Fruit fly (Drosophila melanogaster) whole organism, embryonic: Measurements from ENCODE around the gene CG4267.
A peak's percentile ranks its signal among the peaks of the same experiment; 100 is the strongest.

Experiments used
- Bgb ChIP-seq: fragments of 200-800 bp; sonication (Bioruptor generic); IDR thresholded peaks from 2 replicates; pipeline ENCODE4 v1.3.6; 2022; ENCODE audit warnings: missing biosample characterization, missing genetic modification characterization; ENCODE audit not compliant: partially characterized antibody
- Bteb2 ChIP-seq: fragments of 200-800 bp; sonication (Bioruptor generic); optimal IDR thresholded peaks from 2 replicates; lab custom pipeline; 2016; ENCODE audit warnings: missing biosample characterization, missing genetic modification characterization
- C15 ChIP-seq: fragments of 200-800 bp; sonication (Bioruptor generic); IDR thresholded peaks from 3 replicates; pipeline ENCODE4 v1.3.6; 2022; ENCODE audit warnings: missing biosample characterization, missing genetic modification characterization
- CG11456 ChIP-seq: fragments of 200-800 bp; sonication (Bioruptor generic); IDR thresholded peaks from 3 replicates; pipeline ENCODE4 v1.3.6; 2022; ENCODE audit warnings: missing biosample characterization, missing genetic modification characterization
- CG12299 ChIP-seq: fragments of 200-800 bp; sonication (Bioruptor generic); optimal IDR thresholded peaks from 2 replicates; lab custom pipeline; 2018; ENCODE audit warnings: missing biosample characterization, mild to moderate bottlenecking, missing genetic modification characterization
- CG12744 ChIP-seq: fragments of 200-800 bp; sonication (Bioruptor generic); optimal IDR thresholded peaks from 2 replicates; lab custom pipeline; 2016; ENCODE audit warnings: missing biosample characterization, missing genetic modification characterization
- CG14667 ChIP-seq: fragments of 200-800 bp; sonication (Bioruptor generic); IDR thresholded peaks from 2 replicates; pipeline ENCODE4 v1.3.6; 2022; ENCODE audit warnings: missing biosample characterization, missing genetic modification characterization
- CG14860 ChIP-seq: fragments of 200-800 bp; sonication (Bioruptor generic); IDR thresholded peaks from 3 replicates; pipeline ENCODE4 v1.3.6; 2022; ENCODE audit warnings: missing biosample characterization, missing genetic modification characterization; ENCODE audit not compliant: partially characterized antibody
- CG15601 ChIP-seq: fragments of 200-800 bp; sonication (Bioruptor generic); optimal IDR thresholded peaks from 3 replicates; lab custom pipeline; 2019; ENCODE audit warnings: missing biosample characterization, mild to moderate bottlenecking, missing genetic modification characterization, moderate library complexity
- CG1647 ChIP-seq: fragments of 200-800 bp; sonication (Bioruptor generic); optimal IDR thresholded peaks from 3 replicates; lab custom pipeline; 2016; ENCODE audit warnings: missing biosample characterization, missing genetic modification characterization
- CG18619 ChIP-seq: fragments of 200-800 bp; sonication (Bioruptor generic); optimal IDR thresholded peaks from 3 replicates; lab custom pipeline; 2017; ENCODE audit warnings: missing biosample characterization, mild to moderate bottlenecking, missing genetic modification characterization
- CG2875 ChIP-seq: fragments of 200-800 bp; sonication (Bioruptor generic); optimal IDR thresholded peaks from 2 replicates; lab custom pipeline; 2017; ENCODE audit warnings: missing biosample characterization, mild to moderate bottlenecking, missing genetic modification characterization, missing genetic modification reagents
- CG6765 ChIP-seq: fragments of 200-800 bp; sonication (Bioruptor generic); optimal IDR thresholded peaks from 3 replicates; lab custom pipeline; 2017; ENCODE audit warnings: missing biosample characterization, mild to moderate bottlenecking, missing genetic modification characterization
- CG7271 ChIP-seq: fragments of 200-800 bp; sonication (Bioruptor generic); optimal IDR thresholded peaks from 2 replicates; lab custom pipeline; 2018; ENCODE audit warnings: missing biosample characterization, mild to moderate bottlenecking, missing genetic modification characterization, moderate library complexity
- CoRest ChIP-seq: fragments of 200-800 bp; sonication (Bioruptor generic); optimal IDR thresholded peaks from 3 replicates; lab custom pipeline; 2018; ENCODE audit warnings: missing biosample characterization, mild to moderate bottlenecking, missing genetic modification characterization, moderate library complexity
- Hr78 ChIP-seq, 2 experiments: fragments of 200-800 bp in 1 of 2; fragments of >200 bp in 1 of 2; sonication (Bioruptor generic) in 1 of 2; optimal IDR thresholded peaks; 2 replicates each; lab custom pipeline; 2017 to 2019; ENCODE audit warnings: missing biosample characterization in 2 of 2, missing genetic modification characterization in 2 of 2, mild to moderate bottlenecking in 1 of 2, moderate library complexity in 1 of 2
- Lpt ChIP-seq: fragments of >200 bp; optimal IDR thresholded peaks from 2 replicates; lab custom pipeline; 2018; ENCODE audit warnings: missing biosample characterization, missing genetic modification characterization
- Myb ChIP-seq: fragments of 200-800 bp; sonication (Bioruptor generic); optimal IDR thresholded peaks from 2 replicates; lab custom pipeline; 2016; ENCODE audit warnings: missing biosample characterization, missing genetic modification characterization
- Neu2 ChIP-seq: fragments of 200-800 bp; sonication (Bioruptor generic); optimal IDR thresholded peaks from 3 replicates; lab custom pipeline; 2016; ENCODE audit warnings: missing biosample characterization, missing genetic modification characterization, borderline replicate concordance
- Ptx1 ChIP-seq: fragments of 200-800 bp; sonication (Bioruptor generic); IDR thresholded peaks from 2 replicates; pipeline ENCODE4 v1.3.6; 2022; ENCODE audit warnings: missing biosample characterization, missing genetic modification characterization
- Rfx ChIP-seq: fragments of 200-800 bp; sonication (Bioruptor generic); IDR thresholded peaks from 2 replicates; pipeline ENCODE4 v1.3.6; 2022; ENCODE audit warnings: missing biosample characterization, missing genetic modification characterization
- Sin3A ChIP-seq: fragments of >200 bp; optimal IDR thresholded peaks from 2 replicates; lab custom pipeline; 2018
- ap ChIP-seq: fragments of 200-800 bp; sonication (Bioruptor generic); IDR thresholded peaks from 2 replicates; pipeline ENCODE4 v1.3.6; 2022; ENCODE audit warnings: missing biosample characterization, missing genetic modification characterization
- bowl ChIP-seq: fragments of 200-800 bp; sonication (Bioruptor generic); IDR thresholded peaks from 2 replicates; pipeline ENCODE4 v1.3.6; 2022; ENCODE audit warnings: missing biosample characterization, missing genetic modification characterization
- bsh ChIP-seq, 2 experiments: fragments of 200-800 bp; sonication (Bioruptor generic); optimal IDR thresholded peaks; 2 replicates each; lab custom pipeline; 2017 to 2018; ENCODE audit warnings: mild to moderate bottlenecking in 2 of 2, missing biosample characterization in 2 of 2, missing genetic modification characterization in 2 of 2, moderate library complexity in 1 of 2
- chinmo ChIP-seq: fragments of 200-800 bp; sonication (Bioruptor generic); IDR thresholded peaks from 4 replicates; pipeline ENCODE4 v1.3.6; 2022; ENCODE audit warnings: missing biosample characterization, missing genetic modification characterization; ENCODE audit not compliant: partially characterized antibody
- corto ChIP-seq: fragments of 200-800 bp; sonication (Bioruptor generic); optimal IDR thresholded peaks from 2 replicates; lab custom pipeline; 2016; ENCODE audit warnings: missing biosample characterization, mild to moderate bottlenecking, missing genetic modification characterization, moderate library complexity
- croc ChIP-seq: fragments of 200-800 bp; sonication (Bioruptor generic); conservative IDR thresholded peaks from 3 replicates; pipeline ENCODE4 v1.3.6; 2022; ENCODE audit warnings: missing biosample characterization, missing genetic modification characterization
- dm ChIP-seq: fragments of 200-800 bp; sonication (Bioruptor generic); optimal IDR thresholded peaks from 3 replicates; lab custom pipeline; 2016; ENCODE audit warnings: missing biosample characterization, missing genetic modification characterization
- gcm ChIP-seq: fragments of 200-800 bp; sonication (Bioruptor generic); optimal IDR thresholded peaks from 2 replicates; lab custom pipeline; 2019; ENCODE audit warnings: missing biosample characterization, mild to moderate bottlenecking, missing genetic modification characterization, moderate library complexity
- gfzf ChIP-seq: fragments of 200-800 bp; sonication (Bioruptor generic); optimal IDR thresholded peaks from 2 replicates; lab custom pipeline; 2016; ENCODE audit warnings: missing biosample characterization, mild to moderate bottlenecking, missing genetic modification characterization, moderate library complexity
- gsb ChIP-seq: fragments of 200-800 bp; sonication (Bioruptor generic); IDR thresholded peaks from 2 replicates; pipeline ENCODE4 v1.3.6; 2022; ENCODE audit warnings: missing biosample characterization, missing genetic modification characterization
- gsb-n ChIP-seq: fragments of 200-800 bp; sonication (Bioruptor generic); optimal IDR thresholded peaks from 3 replicates; lab custom pipeline; 2018; ENCODE audit warnings: missing biosample characterization, mild to moderate bottlenecking, missing genetic modification characterization
- inv ChIP-seq: fragments of 200-800 bp; sonication (Bioruptor generic); IDR thresholded peaks from 2 replicates; pipeline ENCODE4 v1.3.6; 2022; ENCODE audit warnings: missing biosample characterization, missing genetic modification characterization; ENCODE audit not compliant: partially characterized antibody
- kah ChIP-seq: fragments of 200-800 bp; sonication (Bioruptor generic); optimal IDR thresholded peaks from 2 replicates; lab custom pipeline; 2018; ENCODE audit warnings: missing biosample characterization, mild to moderate bottlenecking, missing genetic modification characterization
- kay ChIP-seq: fragments of 200-800 bp; sonication (Bioruptor generic); optimal IDR thresholded peaks from 2 replicates; lab custom pipeline; 2016; ENCODE audit warnings: missing biosample characterization, missing genetic modification characterization
- lmd ChIP-seq: fragments of 200-800 bp; sonication (Bioruptor generic); IDR thresholded peaks from 2 replicates; pipeline ENCODE4 v1.3.6; 2022; ENCODE audit warnings: missing biosample characterization, missing genetic modification characterization
- nau ChIP-seq: fragments of 200-800 bp; sonication (Bioruptor generic); optimal IDR thresholded peaks from 3 replicates; lab custom pipeline; 2017; ENCODE audit warnings: missing biosample characterization, mild to moderate bottlenecking, missing genetic modification characterization, missing genetic modification reagents
- otp ChIP-seq: fragments of 200-800 bp; sonication (Bioruptor generic); IDR thresholded peaks from 3 replicates; pipeline ENCODE4, ENCODE4 v1.3.6; 2022; ENCODE audit warnings: missing biosample characterization, missing genetic modification characterization
- p53 ChIP-seq: fragments of 200-800 bp; sonication (Bioruptor generic); optimal IDR thresholded peaks from 2 replicates; lab custom pipeline; 2016; ENCODE audit warnings: missing biosample characterization, missing genetic modification characterization
- prd ChIP-seq, 3 experiments: fragments of >200 bp in 2 of 3; fragments of 200-800 bp in 1 of 3; sonication (Bioruptor generic) in 1 of 3; optimal IDR thresholded peaks in 2 of 3; IDR thresholded peaks in 1 of 3; 2 replicates in 2 of 3; 3 replicates in 1 of 3; pipeline versions ENCODE4 v1.3.6 to Lab custom; 2017 to 2022; ENCODE audit warnings: missing biosample characterization in 1 of 3, missing genetic modification characterization in 1 of 3
- salm ChIP-seq: fragments of 200-800 bp; sonication (Bioruptor generic); optimal IDR thresholded peaks from 2 replicates; lab custom pipeline; 2018; ENCODE audit warnings: missing biosample characterization, mild to moderate bottlenecking, missing genetic modification characterization
- sqz ChIP-seq: fragments of 200-800 bp; sonication (Bioruptor generic); optimal IDR thresholded peaks from 3 replicates; lab custom pipeline; 2018; ENCODE audit warnings: missing biosample characterization, mild to moderate bottlenecking, missing genetic modification characterization
- tap ChIP-seq: fragments of 200-800 bp; optimal IDR thresholded peaks from 3 replicates; lab custom pipeline; 2019; ENCODE audit warnings: missing biosample characterization, mild to moderate bottlenecking, missing genetic modification characterization, moderate library complexity
- trem ChIP-seq: fragments of 200-800 bp; optimal IDR thresholded peaks from 3 replicates; lab custom pipeline; 2019; ENCODE audit warnings: missing biosample characterization, mild to moderate bottlenecking, missing genetic modification characterization, moderate library complexity
- tup ChIP-seq: fragments of 200-800 bp; sonication (Bioruptor generic); optimal IDR thresholded peaks from 2 replicates; lab custom pipeline; 2016; ENCODE audit warnings: missing biosample characterization, mild to moderate bottlenecking, missing genetic modification characterization, moderate library complexity
- zen ChIP-seq: fragments of 200-800 bp; sonication (Bioruptor generic); optimal IDR thresholded peaks from 3 replicates; lab custom pipeline; 2018; ENCODE audit warnings: missing biosample characterization, mild to moderate bottlenecking, missing genetic modification characterization, moderate library complexity
- zfh2 ChIP-seq: fragments of 200-800 bp; sonication (Bioruptor generic); optimal IDR thresholded peaks from 2 replicates; lab custom pipeline; 2016; ENCODE audit warnings: missing biosample characterization, missing genetic modification characterization

CG4267 gene

dm6 chr2L:2196590-2197474 is 45.3 kb upstream of the CG4267 start (continued):
- TF ChIP-seq croc (no peak), lmd (GFP tag; lab: Robert Waterston, UW) (no peak), dm (GFP tag; lab: Kevin White, UChicago) (peak; percentile 78), prd (optimal IDR thresholded peaks at IDR 0.05; lab: Kevin White, UChicago) (no peak), prd (GFP tag; IDR thresholded peaks at IDR 0.05; lab: Robert Waterston, UW) (no peak), bsh (GFP tag; optimal IDR thresholded peaks at IDR 0.05; lab: Kevin White, UChicago) (peak in 1 of 2 experiments; percentile 65), CG14667 (GFP tag; lab: Robert Waterston, UW) (no peak), Sin3A (lab: Kevin White, UChicago) (no peak), C15 (GFP tag; lab: Robert Waterston, UW) (no peak), salm (no peak), zfh2 (GFP tag; lab: Kevin White, UChicago) (peak; percentile 18), CG2875 (peak; percentile 55), zen (tag; lab: Kevin White, UChicago) (peak; percentile 94), CG12299 (peak; percentile 20), gfzf (GFP tag; lab: Kevin White, UChicago) (no peak), CoRest (peak; percentile 67), trem (tag; lab: Kevin White, UChicago) (peak; percentile 17), CG14860 (GFP tag; lab: Robert Waterston, UW) (no peak), sqz (GFP tag; lab: Kevin White, UChicago) (peak; percentile 83), CG7271 (tag; lab: Kevin White, UChicago) (no peak), Ptx1 (no peak), chinmo (GFP tag; lab: Robert Waterston, UW) (no peak), kah (GFP tag; lab: Kevin White, UChicago) (peak; percentile 69), gcm (GFP tag; lab: Kevin White, UChicago) (peak; percentile 70), tup (GFP tag; lab: Kevin White, UChicago) (peak; percentile 10), tap (tag; lab: Kevin White, UChicago) (no peak), Myb (GFP tag; lab: Kevin White, UChicago) (peak; percentile 32), Rfx (GFP tag; lab: Robert Waterston, UW) (no peak), CG18619 (GFP tag; lab: Kevin White, UChicago) (peak; percentile 60), corto (GFP tag; lab: Kevin White, UChicago) (peak; percentile 2), bowl (GFP tag; lab: Robert Waterston, UW) (no peak), kay (GFP tag; lab: Kevin White, UChicago) (no peak), Bteb2 (GFP tag; lab: Kevin White, UChicago) (no peak), CG11456 (GFP tag; lab: Robert Waterston, UW) (no peak), Lpt (GFP tag; lab: Kevin White, UChicago) (peak; percentile 32), otp (GFP tag; lab: Robert Waterston, UW) (no peak), gsb (GFP tag; lab: Robert Waterston, UW) (no peak), p53 (peak; percentile 32), Bgb (GFP tag; lab: Robert Waterston, UW) (no peak), Hr78 (GFP tag; optimal IDR thresholded peaks at IDR 0.05; lab: Kevin White, UChicago) (peak in 1 of 2 experiments; percentile 100), CG15601 (tag; lab: Kevin White, UChicago) (peak; percentile 64), gsb-n (tag; lab: Kevin White, UChicago) (peak; percentile 98), ap (GFP tag; lab: Robert Waterston, UW) (no peak), nau (no peak), CG1647 (GFP tag; lab: Kevin White, UChicago) (no peak), CG12744 (GFP tag; lab: Kevin White, UChicago) (peak; percentile 47), Neu2 (no peak), inv (GFP tag; lab: Robert Waterston, UW) (no peak), CG6765 (peak; percentile 62)
